Worm (Caenorhabditis elegans) whole organism, late embryonic: ENCODE results near the gene asp-13.

Source experiments
- C38D4.7 ChIP-seq: fragments of 200-800 bp; sonication (Bioruptor generic); optimal IDR thresholded peaks from 2 replicates; lab custom pipeline; 2018; ENCODE audit warnings: mild to moderate bottlenecking, missing genetic modification characterization, moderate library complexity, missing compliant biosample characterization
- T23F11.4 ChIP-seq: fragments of 200-800 bp; sonication (Bioruptor generic); optimal IDR thresholded peaks from 2 replicates; lab custom pipeline; 2018; ENCODE audit warnings: mild to moderate bottlenecking, missing genetic modification characterization, missing compliant biosample characterization
- Y22D7AL.16 ChIP-seq: sonication (generic microtip); optimal IDR thresholded peaks from 2 replicates; lab custom pipeline; 2016; ENCODE audit warnings: missing genetic modification characterization, missing compliant biosample characterization
- ama-1 ChIP-seq: fragments of 150-350 bp; optimal IDR thresholded peaks from 2 replicates; lab custom pipeline; 2014
- ceh-14 ChIP-seq: sonication (generic microtip); optimal IDR thresholded peaks from 2 replicates; lab custom pipeline; 2016; ENCODE audit warnings: missing genotype, missing genetic modification characterization, missing compliant biosample characterization
- ceh-22 ChIP-seq: sonication (generic microtip); optimal IDR thresholded peaks from 2 replicates; lab custom pipeline; 2017; ENCODE audit warnings: missing biosample characterization, missing genetic modification characterization
- ceh-30 ChIP-seq: fragments of 150-350 bp; optimal IDR thresholded peaks from 2 replicates; lab custom pipeline; 2014; ENCODE audit warnings: missing biosample characterization, missing genetic modification characterization
- ceh-34 ChIP-seq: sonication (generic microtip); optimal IDR thresholded peaks from 2 replicates; lab custom pipeline; 2016; ENCODE audit warnings: mild to moderate bottlenecking, missing genetic modification characterization, missing compliant biosample characterization
- ceh-48 ChIP-seq: sonication (generic microtip); optimal IDR thresholded peaks from 2 replicates; lab custom pipeline; 2016; ENCODE audit warnings: missing genetic modification characterization, inconsistent platforms, missing compliant biosample characterization
- dmd-4 ChIP-seq: sonication (generic microtip); optimal IDR thresholded peaks from 2 replicates; lab custom pipeline; 2016; ENCODE audit warnings: borderline replicate concordance, missing genetic modification characterization, missing compliant biosample characterization
- dve-1 ChIP-seq: sonication (generic microtip); optimal IDR thresholded peaks from 2 replicates; lab custom pipeline; 2017; ENCODE audit warnings: antibody characterized with exemption, mild to moderate bottlenecking, missing genetic modification characterization, missing compliant biosample characterization
- elt-4 ChIP-seq: sonication (generic microtip); optimal IDR thresholded peaks from 2 replicates; lab custom pipeline; 2016; ENCODE audit warnings: missing genetic modification characterization, missing compliant biosample characterization
- ets-4 ChIP-seq: sonication (generic microtip); optimal IDR thresholded peaks from 2 replicates; lab custom pipeline; 2016; ENCODE audit warnings: missing genetic modification characterization, missing compliant biosample characterization
- eyg-1 ChIP-seq: sonication (generic microtip); optimal IDR thresholded peaks from 2 replicates; lab custom pipeline; 2016; ENCODE audit warnings: missing genotype, missing genetic modification characterization, missing compliant biosample characterization
- fax-1 ChIP-seq: sonication (generic microtip); optimal IDR thresholded peaks from 2 replicates; lab custom pipeline; 2016; ENCODE audit warnings: missing genotype, missing genetic modification characterization, missing compliant biosample characterization
- fkh-10 ChIP-seq: fragments of 150-350 bp; optimal IDR thresholded peaks from 2 replicates; lab custom pipeline; 2014; ENCODE audit warnings: missing biosample characterization, missing genetic modification reagents, missing genetic modification characterization
- gmeb-2 ChIP-seq: sonication (generic microtip); optimal IDR thresholded peaks from 2 replicates; lab custom pipeline; 2016; ENCODE audit warnings: missing genetic modification characterization, inconsistent platforms, missing compliant biosample characterization
- hlh-15 ChIP-seq: sonication (generic microtip); optimal IDR thresholded peaks from 2 replicates; lab custom pipeline; 2016; ENCODE audit warnings: missing genetic modification characterization, missing compliant biosample characterization
- hlh-6 ChIP-seq: sonication (generic microtip); optimal IDR thresholded peaks from 2 replicates; lab custom pipeline; 2016; ENCODE audit warnings: missing genotype, missing genetic modification characterization, missing compliant biosample characterization
- lim-6 ChIP-seq: sonication (generic microtip); optimal IDR thresholded peaks from 2 replicates; lab custom pipeline; 2016; ENCODE audit warnings: missing genetic modification characterization, missing compliant biosample characterization
- lin-11 ChIP-seq: fragments of 200-800 bp; sonication (Bioruptor generic); optimal IDR thresholded peaks from 2 replicates; lab custom pipeline; 2018; ENCODE audit warnings: mild to moderate bottlenecking, missing genetic modification characterization, missing compliant biosample characterization
- mec-3 ChIP-seq: sonication (generic microtip); optimal IDR thresholded peaks from 2 replicates; lab custom pipeline; 2016; ENCODE audit warnings: borderline replicate concordance, missing genetic modification characterization, missing compliant biosample characterization
- nfya-1 ChIP-seq: sonication (generic microtip); optimal IDR thresholded peaks from 2 replicates; lab custom pipeline; 2017; ENCODE audit warnings: missing genetic modification characterization, mild to moderate bottlenecking, missing compliant biosample characterization, antibody characterized with exemption, moderate library complexity
- nhr-11 ChIP-seq: fragments of 150-350 bp; optimal IDR thresholded peaks from 2 replicates; lab custom pipeline; 2014; ENCODE audit warnings: missing biosample characterization, missing genetic modification characterization
- odd-2 ChIP-seq: sonication (generic microtip); optimal IDR thresholded peaks from 2 replicates; lab custom pipeline; 2017; ENCODE audit warnings: antibody characterized with exemption, mild to moderate bottlenecking, missing genetic modification characterization, missing compliant biosample characterization
- pha-2 ChIP-seq: sonication (generic microtip); optimal IDR thresholded peaks from 2 replicates; lab custom pipeline; 2017; ENCODE audit warnings: mild to moderate bottlenecking, missing genetic modification characterization, missing compliant biosample characterization
- pha-4 ChIP-seq: fragments of 150-350 bp; optimal IDR thresholded peaks from 2 replicates; lab custom pipeline; 2018; ENCODE audit warnings: missing biosample characterization, missing genetic modification reagents, missing genetic modification characterization
- pros-1 ChIP-seq: fragments of 150-350 bp; optimal IDR thresholded peaks from 2 replicates; lab custom pipeline; 2014; ENCODE audit warnings: missing biosample characterization, missing genetic modification reagents, missing genetic modification characterization
- ref-2 ChIP-seq: sonication (generic microtip); optimal IDR thresholded peaks from 2 replicates; lab custom pipeline; 2016; ENCODE audit warnings: missing genetic modification characterization, missing compliant biosample characterization
- tbx-7 ChIP-seq: sonication (generic microtip); optimal IDR thresholded peaks from 2 replicates; lab custom pipeline; 2016; ENCODE audit warnings: missing genotype, missing genetic modification characterization, missing compliant biosample characterization
- zip-5 ChIP-seq: sonication (generic microtip); optimal IDR thresholded peaks from 2 replicates; lab custom pipeline; 2016; ENCODE audit warnings: missing genetic modification characterization, missing compliant biosample characterization
- ztf-16 ChIP-seq: sonication (generic microtip); optimal IDR thresholded peaks from 2 replicates; lab custom pipeline; 2017; ENCODE audit warnings: missing genetic modification characterization, missing compliant biosample characterization

Gene asp-13

DNA sequence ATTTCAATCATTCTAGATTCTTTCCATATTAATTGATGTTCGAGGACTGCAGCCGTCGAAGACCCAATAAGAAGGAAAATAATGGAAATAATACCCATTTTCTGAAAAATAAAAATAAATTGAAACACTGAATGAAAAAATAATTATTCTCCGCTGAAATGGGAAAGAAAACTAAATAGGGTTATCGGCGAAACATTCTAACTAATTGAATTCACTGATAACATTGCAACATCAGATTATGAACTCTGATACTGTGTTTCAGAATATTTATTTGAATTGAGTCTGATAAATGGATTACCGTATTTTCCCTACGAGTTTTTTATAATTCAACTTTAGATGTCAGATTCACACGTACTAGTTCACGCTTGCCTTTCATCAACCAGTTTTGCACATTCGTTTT is at the start of gene asp-13:
asp-13 (minus strand) TSS at position 101 of the 400 bp plus-strand sequence.
- no peak for TF ChIP-seq hlh-6
- no peak for TF ChIP-seq lim-6 (tag; lab: Kevin White, UChicago)
- no peak for TF ChIP-seq mec-3
- no peak for TF ChIP-seq fax-1 (tag; lab: Kevin White, UChicago)
- no peak for TF ChIP-seq ref-2 (tag; lab: Kevin White, UChicago)
- TF ChIP-seq ets-4 (tag; lab: Kevin White, UChicago): no peak
- TF ChIP-seq elt-4 (tag; lab: Kevin White, UChicago): no peak
- no peak for TF ChIP-seq dmd-4
- no peak for TF ChIP-seq odd-2
- TF ChIP-seq ceh-22 (tag; lab: Kevin White, UChicago): no peak
- no peak for TF ChIP-seq tbx-7 (tag; lab: Kevin White, UChicago)
- no peak for TF ChIP-seq eyg-1 (tag; lab: Kevin White, UChicago)
- TF ChIP-seq C38D4.7 (GFP tag; lab: Kevin White, UChicago): no peak
- no peak for TF ChIP-seq lin-11 (tag; lab: Kevin White, UChicago)
- TF ChIP-seq T23F11.4 (GFP tag; lab: Kevin White, UChicago): no peak
- TF ChIP-seq ceh-30: no peak
- TF ChIP-seq ztf-16 (tag; lab: Kevin White, UChicago): no peak
- TF ChIP-seq zip-5 (tag; lab: Kevin White, UChicago): no peak
- TF ChIP-seq gmeb-2: no peak
- TF ChIP-seq pros-1 (tag; lab: Kevin White, UChicago): no peak

ce11 chrV:8687707-8688106 is 44.7 kb upstream of the asp-13 start, which contains the start of gene ZC190.8:
TSS of gene ZC190.8 (minus strand) at chrV:8687807.
- no peak for TF ChIP-seq pha-4 (tag; lab: Kevin White, UChicago)

- TF ChIP-seq lim-6 (tag; lab: Kevin White, UChicago): no peak
- no peak for TF ChIP-seq ets-4 (tag; lab: Kevin White, UChicago)
- TF ChIP-seq fkh-10 (GFP tag; lab: Kevin White, UChicago): no peak
Observed at ce11 chrV:8686764-8687163, 43.8 kb upstream of the asp-13 start, which contains the start of gene ZC190.7. TSS of gene ZC190.7 (minus strand) at chrV:8686864.

- no peak for TF ChIP-seq ztf-16 (tag; lab: Kevin White, UChicago)
- TF ChIP-seq Y22D7AL.16 (tag; lab: Kevin White, UChicago): no peak
- no peak for TF ChIP-seq C38D4.7 (GFP tag; lab: Kevin White, UChicago)
- TF ChIP-seq mec-3: no peak
- no peak for TF ChIP-seq pha-4 (tag; lab: Kevin White, UChicago)
Observed at ce11 chrV:8683787-8684186, 40.8 kb upstream of the asp-13 start.

DNA sequence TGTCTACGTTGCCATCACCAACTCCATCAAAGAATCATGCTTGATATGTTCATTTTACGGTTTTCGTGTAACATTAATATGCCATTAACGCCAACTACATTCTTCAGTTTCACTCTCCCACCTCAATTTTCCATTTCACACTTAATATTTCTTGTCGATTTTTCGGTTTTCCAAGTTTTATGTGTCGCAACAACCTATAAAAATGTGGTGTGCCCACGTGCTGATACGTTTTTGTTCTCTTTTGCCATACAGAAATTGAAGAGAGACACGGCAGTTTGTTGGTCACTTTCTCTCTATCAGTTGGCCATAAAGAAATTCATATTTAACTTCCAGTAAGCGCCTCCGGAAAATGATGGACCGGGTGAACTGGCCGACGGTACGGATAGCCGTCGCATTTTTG is 39.7 kb upstream of the asp-13 start, which contains the start of gene cln-3.3:
cln-3.3 (plus strand) TSS at position 334 of the 400 bp plus-strand sequence.
- no peak for TF ChIP-seq ceh-14
- TF ChIP-seq ceh-48 (tag; lab: Kevin White, UChicago): no peak
- TF ChIP-seq ztf-16 (tag; lab: Kevin White, UChicago): no peak
- no peak for TF ChIP-seq ama-1 (lab: Kevin White, UChicago)
- no peak for TF ChIP-seq nhr-11 (tag; lab: Kevin White, UChicago)
- TF ChIP-seq mec-3: no peak
- no peak for TF ChIP-seq nfya-1 (tag; lab: Kevin White, UChicago)
- TF ChIP-seq hlh-15 (tag; lab: Kevin White, UChicago): no peak
- TF ChIP-seq fkh-10 (GFP tag; lab: Kevin White, UChicago): no peak
- TF ChIP-seq dmd-4: no peak
- no peak for TF ChIP-seq dve-1 (tag; lab: Kevin White, UChicago)
- no peak for TF ChIP-seq odd-2
- TF ChIP-seq pros-1 (tag; lab: Kevin White, UChicago): no peak

ce11 chrV:8681050-8681449 is 38.1 kb upstream of the asp-13 start, which contains the start of gene ZC190.2:
TSS of gene ZC190.2 (plus strand) at chrV:8681350.
- TF ChIP-seq ceh-34 (tag; lab: Kevin White, UChicago): no peak
- TF ChIP-seq T23F11.4 (GFP tag; lab: Kevin White, UChicago): no peak
- TF ChIP-seq pha-2: no peak
